2 fruit fly cellular contexts compared by ENCODE assay signal in genomic region chr3R:8697772-8698259, dm6.
TF ChIP-seq lines count a peak whose summit lies in the region.

Gene hb, minus strand, starts transcription at chr3R:8697822.

- no peak for TF ChIP-seq CTCF in whole organism, embryonic (GFP tag; optimal IDR thresholded peaks at IDR 0.05; lab: Kevin White, UChicago)

TF ChIP-seq in whole organism, adult, 20 proteins besides CTCF, POLR2A, EP300 and RAD21:
- TF ChIP-seq toe (GFP tag; optimal IDR thresholded peaks at IDR 0.05; lab: Kevin White, UChicago) (no peak), Hr96 (GFP tag; optimal IDR thresholded peaks at IDR 0.05; lab: Kevin White, UChicago) (no peak), ovo (GFP tag; optimal IDR thresholded peaks at IDR 0.05; lab: Kevin White, UChicago) (peak; percentile 4), cic (GFP tag; optimal IDR thresholded peaks at IDR 0.05; lab: Kevin White, UChicago) (no peak), kay (GFP tag; lab: Kevin White, UChicago; ENCODE audit: borderline replicate concordance) (no peak), CG5204 (GFP tag; optimal IDR thresholded peaks at IDR 0.05; lab: Kevin White, UChicago) (no peak), pad (GFP tag; optimal IDR thresholded peaks at IDR 0.05; lab: Kevin White, UChicago) (peak; percentile 98)

TF ChIP-seq in whole organism, embryonic, 481 proteins besides CTCF, POLR2A, EP300 and RAD21:
- TF ChIP-seq z (GFP tag; IDR thresholded peaks at IDR 0.05; lab: Robert Waterston, UW) (peak; percentile 97), bbx (GFP tag; IDR thresholded peaks at IDR 0.05; lab: Robert Waterston, UW; ENCODE audit: partially characterized antibody) (0 out of 2 replicates have a peak, but pooled peaks have one; percentile 30), CG4360 (GFP tag; IDR thresholded peaks at IDR 0.05; lab: Robert Waterston, UW) (peak; percentile 70; the same call in 1 of the 2 replicates), CG1832 (GFP tag; optimal IDR thresholded peaks at IDR 0.05; lab: Kevin White, UChicago) (peak; percentile 20), Nf-YB (GFP tag; optimal IDR thresholded peaks at IDR 0.05; lab: Kevin White, UChicago) (peak; percentile 4), Trl (optimal IDR thresholded peaks at IDR 0.05; lab: Kevin White, UChicago) (peak; percentile 45 to 81), Trl (GFP tag; optimal IDR thresholded peaks at IDR 0.05; lab: Kevin White, UChicago) (no peak), CG31388 (GFP tag; optimal IDR thresholded peaks at IDR 0.05; lab: Kevin White, UChicago) (no peak), D19A (tag; optimal IDR thresholded peaks at IDR 0.05; lab: Kevin White, UChicago) (no peak), CG16813 (GFP tag; IDR thresholded peaks at IDR 0.05; lab: Robert Waterston, UW; ENCODE audit: partially characterized antibody) (peak; percentile 27; the same call in 1 of the 3 replicates)
TF ChIP-seq in whole organism, embryonic: peak in this region for 7.
